Worm (Caenorhabditis elegans): Measurements from ENCODE around the gene tag-123.

tag-123 gene

ce11 chrX:8386068-8386851, 35.6 kb downstream of the tag-123 start (continued):
- peak; percentile 60 for TF ChIP-seq F23B12.7 (tag; optimal IDR thresholded peaks at IDR 0.05; ENCODE audit: insufficient read depth)
- no peak for TF ChIP-seq ama-1 (optimal IDR thresholded peaks at IDR 0.05)
- TF ChIP-seq ama-1 (GFP tag; optimal IDR thresholded peaks at IDR 0.05), result peak in 1 of 2 experiments; percentile 76
- peak; percentile 54 for TF ChIP-seq chd-7 (tag; optimal IDR thresholded peaks at IDR 0.05)
- no peak for TF ChIP-seq Y56A3A.18 (GFP tag; IDR thresholded peaks at IDR 0.05)
- TF ChIP-seq nfya-2 (GFP tag; IDR thresholded peaks at IDR 0.05), result no peak
- TF ChIP-seq egl-18 (GFP tag; IDR thresholded peaks at IDR 0.05), result no peak
- peak; percentile 7 for TF ChIP-seq ztf-26 (tag; optimal IDR thresholded peaks at IDR 0.05)
- no peak for TF ChIP-seq F55B11.4 (tag; optimal IDR thresholded peaks at IDR 0.05; ENCODE audit: borderline replicate concordance, insufficient read depth)
- TF ChIP-seq ztf-25 (GFP tag; IDR thresholded peaks at IDR 0.05), result peak; percentile 67; the same call in 1 of the 2 replicates
- TF ChIP-seq F39B2.1 (GFP tag; IDR thresholded peaks at IDR 0.05), result no peak
- peak; percentile 62 for TF ChIP-seq die-1 (tag; optimal IDR thresholded peaks at IDR 0.05)
- TF ChIP-seq hmg-1.2 (GFP tag; IDR thresholded peaks at IDR 0.05), result peak; percentile 78
- TF ChIP-seq sea-2 (GFP tag; IDR thresholded peaks at IDR 0.05), result no peak
- no peak for TF ChIP-seq tlf-1 (GFP tag; optimal IDR thresholded peaks at IDR 0.05)
- no peak for TF ChIP-seq ceh-27 (GFP tag; optimal IDR thresholded peaks at IDR 0.05)
- no peak for TF ChIP-seq ceh-58 (GFP tag; IDR thresholded peaks at IDR 0.05)
- no peak for TF ChIP-seq efl-1 (GFP tag; optimal IDR thresholded peaks at IDR 0.05)
- TF ChIP-seq T07F8.4 (tag; optimal IDR thresholded peaks at IDR 0.05), result no peak
- TF ChIP-seq lsl-1 (GFP tag; optimal IDR thresholded peaks at IDR 0.05), result no peak
- no peak for TF ChIP-seq athp-1 (tag; optimal IDR thresholded peaks at IDR 0.05)
- TF ChIP-seq let-607 (tag; optimal IDR thresholded peaks at IDR 0.05), result no peak

ce11 chrX:8384642-8385181, 37.1 kb downstream of the tag-123 start, which contains the start of gene F41D9.2:
Gene F41D9.2 (minus strand): TSS chrX:8384945.
- TF ChIP-seq lin-40 (tag; optimal IDR thresholded peaks at IDR 0.05), result no peak
- TF ChIP-seq zfh-2 (GFP tag; conservative IDR thresholded peaks at IDR 0.05), result peak; percentile 29; the same call in 1 of the 2 replicates

- TF ChIP-seq Y53G8AR.9 (GFP tag; conservative IDR thresholded peaks at IDR 0.05) (0 out of 2 replicates have a peak, but pooled peaks have one; percentile 16), hlh-26 (GFP tag; conservative IDR thresholded peaks at IDR 0.05) (no peak), nhr-80 (tag; optimal IDR thresholded peaks at IDR 0.05) (peak; percentile 18), rec-8 (tag; optimal IDR thresholded peaks at IDR 0.05) (peak; percentile 24 to 59), mes-4 (tag; optimal IDR thresholded peaks at IDR 0.05) (peak; percentile 50), ztf-18 (tag; optimal IDR thresholded peaks at IDR 0.05) (peak; percentile 46), sea-2 (GFP tag; IDR thresholded peaks at IDR 0.05) (no peak), mel-28 (tag; optimal IDR thresholded peaks at IDR 0.05; ENCODE audit: borderline replicate concordance) (no peak), K11D2.4 (GFP tag; IDR thresholded peaks at IDR 0.05) (no peak), fkh-3 (tag; optimal IDR thresholded peaks at IDR 0.05) (no peak), dpl-1 (GFP tag; optimal IDR thresholded peaks at IDR 0.05) (no peak), die-1 (tag; optimal IDR thresholded peaks at IDR 0.05) (peak; percentile 87), B0261.1 (tag; optimal IDR thresholded peaks at IDR 0.05) (peak; percentile 89), Y67H2A.10 (GFP tag; conservative IDR thresholded peaks at IDR 0.05) (no peak), ztf-3 (GFP tag; optimal IDR thresholded peaks at IDR 0.05) (no peak), lin-54 (GFP tag; optimal IDR thresholded peaks at IDR 0.05) (peak; percentile 24), zfh-2 (GFP tag; conservative IDR thresholded peaks at IDR 0.05) (no peak), chd-7 (tag; optimal IDR thresholded peaks at IDR 0.05) (no peak), nfyb-1 (GFP tag; IDR thresholded peaks at IDR 0.05) (0 out of 2 replicates have a peak, but pooled peaks have one; percentile 43), madf-3 (GFP tag; IDR thresholded peaks at IDR 0.05) (no peak), lin-35 (GFP tag; optimal IDR thresholded peaks at IDR 0.05) (no peak), dpff-1 (tag; optimal IDR thresholded peaks at IDR 0.05) (no peak), let-607 (tag; optimal IDR thresholded peaks at IDR 0.05) (peak in 1 of 2 experiments; percentile 34), lag-1 (GFP tag; IDR thresholded peaks at IDR 0.05) (no peak), snpc-1.3 (tag; optimal IDR thresholded peaks at IDR 0.05; ENCODE audit: insufficient read depth) (no peak)
Observed at ce11 chrX:8381651-8382050, 40.2 kb downstream of the tag-123 start.
